Fruit fly (Drosophila melanogaster) Kc167 (cell line): ENCODE data around the gene CG15554.

Experiments used
- Myc ChIP-seq: fragments of >200 bp; optimal IDR thresholded peaks from 2 replicates; lab custom pipeline; 2017; ENCODE audit warnings: missing external identifiers
- insv ChIP-seq: fragments of >200 bp; optimal IDR thresholded peaks from 3 replicates; lab custom pipeline; 2018; ENCODE audit warnings: missing external identifiers
- psq ChIP-seq: fragments of >200 bp; optimal IDR thresholded peaks from 2 replicates; lab custom pipeline; 2017; ENCODE audit warnings: missing external identifiers
- ttk ChIP-seq: sonication (Bioruptor generic); optimal IDR thresholded peaks from 2 replicates; lab custom pipeline; 2017; ENCODE audit warnings: missing external identifiers

dm6 chr3R:31146920-31147319 lies 21.0 kb downstream of the CG15554 start:
- no peak for TF ChIP-seq psq (lab: Kevin White, UChicago)
- no peak for TF ChIP-seq insv
- TF ChIP-seq ttk (lab: Kevin White, UChicago), result no peak
- no peak for TF ChIP-seq Myc (lab: Kevin White, UChicago)
